Fruit fly (Drosophila melanogaster) whole organism, prepupa: ENCODE data around the gene CG18262.
A peak's percentile ranks its signal among the peaks of the same experiment; 100 is the strongest.

Source experiments
- Blimp-1 ChIP-seq: fragments of 200-800 bp; sonication (Bioruptor generic); optimal IDR thresholded peaks from 3 replicates; lab custom pipeline; 2017; ENCODE audit warnings: missing biosample characterization, missing genetic modification characterization, mild to moderate bottlenecking, moderate library complexity, missing genetic modification reagents
- CG10631 ChIP-seq: fragments of 200-800 bp; sonication (Bioruptor generic); optimal IDR thresholded peaks from 2 replicates; lab custom pipeline; 2016; ENCODE audit warnings: missing biosample characterization, missing genetic modification characterization
- CG10669 ChIP-seq: fragments of 200-800 bp; sonication (Bioruptor generic); optimal IDR thresholded peaks from 3 replicates; lab custom pipeline; 2018; ENCODE audit warnings: missing biosample characterization, mild to moderate bottlenecking, missing genetic modification characterization, moderate library complexity
- CG11762 ChIP-seq: fragments of 200-800 bp; sonication (Bioruptor generic); optimal IDR thresholded peaks from 3 replicates; lab custom pipeline; 2016; ENCODE audit warnings: missing biosample characterization, missing genetic modification characterization; ENCODE audit not compliant: insufficient read depth
- CG15336 ChIP-seq: fragments of 200-800 bp; sonication (Bioruptor generic); IDR thresholded peaks from 2 replicates; pipeline ENCODE4 v1.3.6; 2022; ENCODE audit warnings: missing biosample characterization, missing genetic modification characterization
- CG32006 ChIP-seq: fragments of 200-800 bp; sonication (Bioruptor generic); optimal IDR thresholded peaks from 3 replicates; lab custom pipeline; 2017; ENCODE audit warnings: missing biosample characterization, mild to moderate bottlenecking, missing genetic modification characterization
- CG34406 ChIP-seq: fragments of 200-800 bp; sonication (Bioruptor generic); optimal IDR thresholded peaks from 3 replicates; lab custom pipeline; 2016; ENCODE audit warnings: missing biosample characterization, missing genetic modification characterization
- CG3919 ChIP-seq: fragments of 200-800 bp; sonication (Bioruptor generic); optimal IDR thresholded peaks from 3 replicates; lab custom pipeline; 2016; ENCODE audit warnings: missing biosample characterization, missing genetic modification characterization
- CG4318 ChIP-seq: fragments of 200-800 bp; sonication (Bioruptor generic); optimal IDR thresholded peaks from 3 replicates; lab custom pipeline; 2017; ENCODE audit warnings: missing biosample characterization, mild to moderate bottlenecking, missing genetic modification characterization
- CG6163 ChIP-seq: fragments of 200-800 bp; sonication (Bioruptor generic); IDR thresholded peaks from 3 replicates; pipeline ENCODE4 v1.3.6; 2022; ENCODE audit warnings: missing biosample characterization, missing genetic modification characterization
- CG7368 ChIP-seq: fragments of 200-800 bp; sonication (Bioruptor generic); optimal IDR thresholded peaks from 3 replicates; lab custom pipeline; 2016; ENCODE audit warnings: missing biosample characterization, missing genetic modification characterization
- CG8119 ChIP-seq: fragments of 200-800 bp; sonication (Bioruptor generic); IDR thresholded peaks from 3 replicates; pipeline ENCODE4 v1.3.6; 2022; ENCODE audit warnings: missing biosample characterization, missing genetic modification characterization
- CG8319 ChIP-seq: fragments of 200-800 bp; sonication (Bioruptor generic); optimal IDR thresholded peaks from 3 replicates; lab custom pipeline; 2016; ENCODE audit warnings: missing biosample characterization, missing genetic modification characterization
- Eip75B ChIP-seq: fragments of 200-800 bp; sonication (Bioruptor generic); optimal IDR thresholded peaks from 3 replicates; lab custom pipeline; 2016; ENCODE audit warnings: missing biosample characterization, missing genetic modification characterization
- Eip78C ChIP-seq: fragments of 200-800 bp; sonication (Bioruptor generic); peaks from one replicate; lab custom pipeline; 2016; ENCODE audit warnings: missing biosample characterization, missing genetic modification characterization
- Eip93F ChIP-seq: fragments of 200-800 bp; sonication (Bioruptor generic); optimal IDR thresholded peaks from 2 replicates; lab custom pipeline; 2016; ENCODE audit warnings: missing biosample characterization, mild to moderate bottlenecking, missing genetic modification characterization
- Hr38 ChIP-seq: sonication (Bioruptor generic); optimal IDR thresholded peaks from 2 replicates; lab custom pipeline; 2016; ENCODE audit warnings: missing biosample characterization, missing genetic modification characterization
- Hr39 ChIP-seq: fragments of 200-800 bp; sonication (Bioruptor generic); optimal IDR thresholded peaks from 2 replicates; lab custom pipeline; 2016; ENCODE audit warnings: missing biosample characterization, missing genetic modification characterization
- Hr4 ChIP-seq: fragments of 200-800 bp; sonication (Bioruptor generic); optimal IDR thresholded peaks from 3 replicates; lab custom pipeline; 2016; ENCODE audit warnings: missing biosample characterization, missing genetic modification characterization
- Lpt ChIP-seq: fragments of 200-800 bp; sonication (Bioruptor generic); optimal IDR thresholded peaks from 3 replicates; lab custom pipeline; 2016; ENCODE audit warnings: missing biosample characterization, missing genetic modification characterization
- Met ChIP-seq: fragments of 200-800 bp; sonication (Bioruptor generic); optimal IDR thresholded peaks from 3 replicates; lab custom pipeline; 2016; ENCODE audit warnings: missing biosample characterization, missing genetic modification characterization
- Smox ChIP-seq: fragments of 200-800 bp; sonication (Bioruptor generic); optimal IDR thresholded peaks from 3 replicates; lab custom pipeline; 2016; ENCODE audit warnings: missing biosample characterization, missing genetic modification characterization
- Sox14 ChIP-seq: fragments of 200-800 bp; sonication (Bioruptor generic); optimal IDR thresholded peaks from 3 replicates; lab custom pipeline; 2016; ENCODE audit warnings: missing biosample characterization, missing genetic modification characterization
- acj6 ChIP-seq: fragments of 200-800 bp; sonication (Bioruptor generic); optimal IDR thresholded peaks from 3 replicates; lab custom pipeline; 2016; ENCODE audit warnings: missing biosample characterization, missing genetic modification characterization
- cyc ChIP-seq: fragments of 200-800 bp; sonication (Bioruptor generic); optimal IDR thresholded peaks from 3 replicates; lab custom pipeline; 2016; ENCODE audit warnings: missing biosample characterization, missing genetic modification characterization
- dsx ChIP-seq: fragments of 200-800 bp; optimal IDR thresholded peaks from 3 replicates; lab custom pipeline; 2019; ENCODE audit warnings: missing biosample characterization, mild to moderate bottlenecking, missing genetic modification characterization, moderate library complexity; ENCODE audit not compliant: poor library complexity, severe bottlenecking
- esn ChIP-seq: fragments of 200-800 bp; sonication (Bioruptor generic); optimal IDR thresholded peaks from 2 replicates; lab custom pipeline; 2016; ENCODE audit warnings: missing biosample characterization, mild to moderate bottlenecking, missing genetic modification characterization, moderate library complexity
- fd85E ChIP-seq: fragments of 200-800 bp; sonication (Bioruptor generic); optimal IDR thresholded peaks from 3 replicates; lab custom pipeline; 2016; ENCODE audit warnings: missing biosample characterization, missing genetic modification characterization
- fkh ChIP-seq: fragments of 200-800 bp; sonication (Bioruptor generic); optimal IDR thresholded peaks from 3 replicates; lab custom pipeline; 2017; ENCODE audit warnings: missing biosample characterization, mild to moderate bottlenecking, missing genetic modification characterization, moderate library complexity
- lz ChIP-seq: fragments of 200-800 bp; sonication (Bioruptor generic); optimal IDR thresholded peaks from 3 replicates; lab custom pipeline; 2016; ENCODE audit warnings: missing biosample characterization, missing genetic modification characterization
- ss ChIP-seq, 2 experiments: fragments of 200-800 bp; sonication (Bioruptor generic); optimal IDR thresholded peaks; 2 replicates in 1 of 2; 3 replicates in 1 of 2; lab custom pipeline; 2017 to 2018; ENCODE audit warnings: mild to moderate bottlenecking in 2 of 2, missing biosample characterization in 2 of 2, missing genetic modification characterization in 2 of 2, moderate library complexity in 1 of 2
- svp ChIP-seq: fragments of 200-800 bp; sonication (Bioruptor generic); peaks from one replicate; lab custom pipeline; 2016; ENCODE audit warnings: missing biosample characterization, missing genetic modification characterization
- topi ChIP-seq: fragments of 200-800 bp; sonication (Bioruptor generic); optimal IDR thresholded peaks from 3 replicates; lab custom pipeline; 2016; ENCODE audit warnings: missing biosample characterization, missing genetic modification characterization
- vri ChIP-seq: fragments of 200-800 bp; sonication (Bioruptor generic); optimal IDR thresholded peaks from 3 replicates; lab custom pipeline; 2016; ENCODE audit warnings: missing biosample characterization, mild to moderate bottlenecking, missing genetic modification characterization

Gene CG18262

dm6 chrX:8152718-8153117 lies at the start of gene CG18262:
Gene CG18262 (plus strand): TSS chrX:8152948.
- no peak for TF ChIP-seq CG32006 (GFP tag; lab: Kevin White, UChicago)
- TF ChIP-seq Hr38 = no peak
- no peak for TF ChIP-seq Lpt (GFP tag; lab: Kevin White, UChicago)
- TF ChIP-seq Blimp-1 (GFP tag; lab: Kevin White, UChicago) = no peak
- TF ChIP-seq CG15336 (GFP tag; lab: Robert Waterston, UW) = peak; percentile 28; the same call in 1 of the 2 replicates
- peak; percentile 70 for TF ChIP-seq Eip78C (GFP tag; lab: Kevin White, UChicago)
- no peak for TF ChIP-seq Hr4
- peak; percentile 19 for TF ChIP-seq esn (GFP tag; lab: Kevin White, UChicago)
- no peak for TF ChIP-seq CG3919 (GFP tag; lab: Kevin White, UChicago)
- TF ChIP-seq Hr39 = no peak
- TF ChIP-seq acj6 = no peak
- no peak for TF ChIP-seq CG11762 (GFP tag; lab: Kevin White, UChicago)
- TF ChIP-seq Sox14 (GFP tag; lab: Kevin White, UChicago) = no peak
- no peak for TF ChIP-seq CG8119 (GFP tag; lab: Robert Waterston, UW)
- TF ChIP-seq Smox = no peak
- no peak for TF ChIP-seq Eip75B (GFP tag; lab: Kevin White, UChicago)
- no peak for TF ChIP-seq cyc (GFP tag; lab: Kevin White, UChicago)
- TF ChIP-seq CG10669 (GFP tag; lab: Kevin White, UChicago) = no peak
- TF ChIP-seq fd85E (GFP tag; lab: Kevin White, UChicago) = no peak
- TF ChIP-seq dsx (GFP tag; lab: Kevin White, UChicago) = no peak

- TF ChIP-seq Hr38 = no peak
- TF ChIP-seq svp (GFP tag; lab: Kevin White, UChicago) = peak; percentile 11
- TF ChIP-seq Met (GFP tag; lab: Kevin White, UChicago) = peak; percentile 17
- peak; percentile 78 for TF ChIP-seq vri (GFP tag; lab: Kevin White, UChicago)
- TF ChIP-seq topi (GFP tag; lab: Kevin White, UChicago) = peak; percentile 15
- peak; percentile 24; the same call in 1 of the 3 replicates for TF ChIP-seq CG6163 (GFP tag; lab: Robert Waterston, UW)
- TF ChIP-seq Eip78C (GFP tag; lab: Kevin White, UChicago) = peak; percentile 54
- TF ChIP-seq ss (GFP tag; optimal IDR thresholded peaks at IDR 0.05; lab: Kevin White, UChicago) = no peak
- peak; percentile 45 for TF ChIP-seq fkh (GFP tag; lab: Kevin White, UChicago)
- peak; percentile 3 for TF ChIP-seq esn (GFP tag; lab: Kevin White, UChicago)
- peak; percentile 55 for TF ChIP-seq Eip93F
- no peak for TF ChIP-seq CG7368 (GFP tag; lab: Kevin White, UChicago)
Observed at dm6 chrX:8106281-8107050, 46.3 kb upstream of the CG18262 start.

dm6 chrX:8107936-8108335 lies 44.8 kb upstream of the CG18262 start:
- TF ChIP-seq CG7368 (GFP tag; lab: Kevin White, UChicago) = no peak
- TF ChIP-seq CG8319 (GFP tag; lab: Kevin White, UChicago) = no peak
- TF ChIP-seq CG10669 (GFP tag; lab: Kevin White, UChicago) = no peak
- TF ChIP-seq svp (GFP tag; lab: Kevin White, UChicago) = no peak
- TF ChIP-seq CG4318 (GFP tag; lab: Kevin White, UChicago) = no peak
- TF ChIP-seq CG34406 (GFP tag; lab: Kevin White, UChicago) = no peak
- TF ChIP-seq Hr4 = no peak
- no peak for TF ChIP-seq Eip78C (GFP tag; lab: Kevin White, UChicago)
- no peak for TF ChIP-seq lz (GFP tag; lab: Kevin White, UChicago)

dm6 chrX:8110984-8111383 lies 41.8 kb upstream of the CG18262 start:
- peak; percentile 76 for TF ChIP-seq vri (GFP tag; lab: Kevin White, UChicago)
- no peak for TF ChIP-seq CG10631 (GFP tag; lab: Kevin White, UChicago)
